Worm (Caenorhabditis elegans): ENCODE results near the gene ZK829.7.

The ZK829.7 gene

ce11 chrIV:11955592-11955991 lies 5.7 kb downstream of the ZK829.7 start:
- TF ChIP-seq nhr-25 (tag; optimal IDR thresholded peaks at IDR 0.05) (peak; percentile 81), ztf-11 (tag; optimal IDR thresholded peaks at IDR 0.05) (no peak), lsy-12 (tag; optimal IDR thresholded peaks at IDR 0.05) (peak; percentile 38), elt-2 (tag; optimal IDR thresholded peaks at IDR 0.05) (peak; percentile 98), R02D3.7 (tag; optimal IDR thresholded peaks at IDR 0.05) (peak; percentile 31), zag-1 (tag; optimal IDR thresholded peaks at IDR 0.05) (no peak), mml-1 (tag; optimal IDR thresholded peaks at IDR 0.05) (no peak), ceh-28 (tag; optimal IDR thresholded peaks at IDR 0.05) (no peak), lin-15B (tag; optimal IDR thresholded peaks at IDR 0.05) (no peak), elt-3 (tag; optimal IDR thresholded peaks at IDR 0.05) (no peak), nhr-23 (tag; optimal IDR thresholded peaks at IDR 0.05) (peak; percentile 47), ceh-16 (tag; optimal IDR thresholded peaks at IDR 0.05) (no peak), egl-5 (tag; optimal IDR thresholded peaks at IDR 0.05) (no peak), nhr-67 (tag; optimal IDR thresholded peaks at IDR 0.05) (no peak), nhr-76 (tag; optimal IDR thresholded peaks at IDR 0.05) (no peak), ztf-4 (tag; optimal IDR thresholded peaks at IDR 0.05) (peak; percentile 34), hmg-11 (tag; optimal IDR thresholded peaks at IDR 0.05) (no peak), ama-1 (optimal IDR thresholded peaks at IDR 0.05) (peak; percentile 94), tbx-2 (tag; optimal IDR thresholded peaks at IDR 0.05) (no peak), elt-1 (tag; optimal IDR thresholded peaks at IDR 0.05) (no peak), pqm-1 (tag; optimal IDR thresholded peaks at IDR 0.05) (peak; percentile 75), fkh-2 (tag; optimal IDR thresholded peaks at IDR 0.05) (no peak), nfya-1 (tag; optimal IDR thresholded peaks at IDR 0.05; ENCODE audit: insufficient read depth) (peak; percentile 43), ZK546.5 (tag; optimal IDR thresholded peaks at IDR 0.05) (no peak), snpc-4 (tag; optimal IDR thresholded peaks at IDR 0.05) (no peak), unc-62 (GFP tag; optimal IDR thresholded peaks at IDR 0.05) (no peak), nhr-11 (tag; optimal IDR thresholded peaks at IDR 0.05) (no peak), skn-1 (tag; optimal IDR thresholded peaks at IDR 0.05) (no peak), egl-27 (tag; optimal IDR thresholded peaks at IDR 0.05) (peak; percentile 3), nhr-12 (tag; optimal IDR thresholded peaks at IDR 0.05) (no peak), pha-4 (tag; optimal IDR thresholded peaks at IDR 0.05) (peak; percentile 34), daf-12 (tag; optimal IDR thresholded peaks at IDR 0.05) (no peak), ceh-82 (tag; optimal IDR thresholded peaks at IDR 0.05) (no peak), mdl-1 (tag; optimal IDR thresholded peaks at IDR 0.05) (peak; percentile 24), fkh-10 (GFP tag; optimal IDR thresholded peaks at IDR 0.05) (no peak), ceh-9 (tag; optimal IDR thresholded peaks at IDR 0.05) (no peak), nhr-237 (tag; optimal IDR thresholded peaks at IDR 0.05) (no peak), sea-2 (GFP tag; optimal IDR thresholded peaks at IDR 0.05) (no peak), nhr-43 (tag; optimal IDR thresholded peaks at IDR 0.05; ENCODE audit: poor library complexity, severe bottlenecking) (peak; percentile 67), aly-2 (tag; optimal IDR thresholded peaks at IDR 0.05) (no peak), lin-39 (tag; optimal IDR thresholded peaks at IDR 0.05) (no peak), fos-1 (tag; optimal IDR thresholded peaks at IDR 0.05) (peak; percentile 67), unc-39 (tag; optimal IDR thresholded peaks at IDR 0.05) (no peak), jun-1 (tag; optimal IDR thresholded peaks at IDR 0.05) (peak; percentile 76), nhr-28 (tag; optimal IDR thresholded peaks at IDR 0.05) (no peak)

ce11 chrIV:11952612-11953299 lies 8.6 kb downstream of the ZK829.7 start, which contains the start of gene gdh-1:
gdh-1 (plus strand) TSS chrIV:11953249.
- peak; percentile 58 for TF ChIP-seq elt-2 (tag; optimal IDR thresholded peaks at IDR 0.05)
- TF ChIP-seq pha-4 (tag; optimal IDR thresholded peaks at IDR 0.05), result peak; percentile 91
- peak; percentile 74 for TF ChIP-seq nhr-25 (tag; optimal IDR thresholded peaks at IDR 0.05)
- no peak for TF ChIP-seq ztf-4 (tag; optimal IDR thresholded peaks at IDR 0.05)
- TF ChIP-seq pqm-1 (tag; optimal IDR thresholded peaks at IDR 0.05), result peak; percentile 49
- no peak for TF ChIP-seq nhr-237 (tag; optimal IDR thresholded peaks at IDR 0.05)
- TF ChIP-seq nfya-1 (tag; optimal IDR thresholded peaks at IDR 0.05; ENCODE audit: insufficient read depth), result peak; percentile 44
- peak; percentile 2 for TF ChIP-seq egl-5 (tag; optimal IDR thresholded peaks at IDR 0.05)
- peak; percentile 46 for TF ChIP-seq nhr-43 (tag; optimal IDR thresholded peaks at IDR 0.05; ENCODE audit: poor library complexity, severe bottlenecking)
- no peak for TF ChIP-seq ceh-82 (tag; optimal IDR thresholded peaks at IDR 0.05)
- peak; percentile 62 for TF ChIP-seq ama-1 (optimal IDR thresholded peaks at IDR 0.05)

Measured in whole organism, L3 larva.